Worm (Caenorhabditis elegans): ENCODE measurements around the gene C24F3.2.

The C24F3.2 gene

DNA sequence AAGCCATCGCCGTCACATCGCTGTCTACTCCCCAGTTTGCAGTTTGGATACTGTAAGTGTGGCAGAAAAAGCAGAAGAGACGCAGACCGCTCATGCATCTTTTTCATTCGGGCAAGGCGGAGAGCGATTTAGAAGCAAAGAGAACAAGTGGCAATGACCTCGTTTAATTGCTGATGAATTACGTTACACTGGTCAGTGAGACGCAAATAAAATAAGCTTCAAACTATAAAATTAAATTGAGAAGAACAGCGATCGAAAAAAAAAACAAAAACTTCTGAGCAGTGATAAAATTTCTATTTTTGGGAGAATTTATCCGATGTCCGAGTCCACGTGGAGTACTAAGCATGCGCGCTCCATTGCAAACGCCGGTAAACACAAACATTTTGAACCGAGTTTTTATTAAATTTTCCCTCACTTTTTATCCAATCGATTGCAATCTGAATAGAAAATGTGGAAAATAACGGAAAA lies at the start of gene C24F3.2:
TSS of gene C24F3.2 (plus strand) at position 418 of the 468 bp plus-strand sequence.
- TF ChIP-seq unc-55 (GFP tag; optimal IDR thresholded peaks at IDR 0.05): peak; percentile 43
- TF ChIP-seq ama-1 (optimal IDR thresholded peaks at IDR 0.05): peak; percentile 24
- TF ChIP-seq nhr-25 (tag; optimal IDR thresholded peaks at IDR 0.05): no peak
- TF ChIP-seq fos-1 (tag; optimal IDR thresholded peaks at IDR 0.05): peak; percentile 55
- TF ChIP-seq sma-3 (GFP tag; optimal IDR thresholded peaks at IDR 0.05): peak; percentile 72
- TF ChIP-seq nhr-129 (tag; optimal IDR thresholded peaks at IDR 0.05): peak; percentile 89
- peak; percentile 5 for TF ChIP-seq Y55F3AM.14 (GFP tag; optimal IDR thresholded peaks at IDR 0.05)
- TF ChIP-seq nhr-23 (tag; optimal IDR thresholded peaks at IDR 0.05): no peak
- TF ChIP-seq nhr-10 (tag; optimal IDR thresholded peaks at IDR 0.05): no peak
- no peak for TF ChIP-seq R02D3.7 (tag; optimal IDR thresholded peaks at IDR 0.05)
- peak; percentile 16 to 37 for TF ChIP-seq mdl-1 (tag; optimal IDR thresholded peaks at IDR 0.05)
- no peak for TF ChIP-seq skn-1 (tag; optimal IDR thresholded peaks at IDR 0.05)
- no peak for TF ChIP-seq ZK546.5 (tag; optimal IDR thresholded peaks at IDR 0.05)
- TF ChIP-seq egl-27 (tag; optimal IDR thresholded peaks at IDR 0.05): peak; percentile 11
- TF ChIP-seq nhr-21 (tag; optimal IDR thresholded peaks at IDR 0.05): peak; percentile 45
- TF ChIP-seq zag-1 (tag; optimal IDR thresholded peaks at IDR 0.05): no peak
- no peak for TF ChIP-seq snpc-4 (tag; optimal IDR thresholded peaks at IDR 0.05)
- peak; percentile 52 for TF ChIP-seq gmeb-1 (tag; optimal IDR thresholded peaks at IDR 0.05)
- no peak for TF ChIP-seq nhr-11 (tag; optimal IDR thresholded peaks at IDR 0.05)
- no peak for TF ChIP-seq mbf-1 (tag; optimal IDR thresholded peaks at IDR 0.05)
- TF ChIP-seq lin-11 (tag; optimal IDR thresholded peaks at IDR 0.05): no peak
- TF ChIP-seq unc-39 (tag; optimal IDR thresholded peaks at IDR 0.05): no peak
- no peak for TF ChIP-seq nhr-12 (tag; optimal IDR thresholded peaks at IDR 0.05)
- no peak for TF ChIP-seq nhr-237 (tag; optimal IDR thresholded peaks at IDR 0.05)
- TF ChIP-seq lin-13 (GFP tag; optimal IDR thresholded peaks at IDR 0.05): peak; percentile 0
- TF ChIP-seq elt-3 (tag; optimal IDR thresholded peaks at IDR 0.05): no peak
- no peak for TF ChIP-seq alr-1 (tag; optimal IDR thresholded peaks at IDR 0.05)
- no peak for TF ChIP-seq ztf-1 (GFP tag; conservative IDR thresholded peaks at IDR 0.05)
- peak; percentile 14 for TF ChIP-seq ztf-4 (tag; optimal IDR thresholded peaks at IDR 0.05)
- no peak for TF ChIP-seq nhr-6 (tag; optimal IDR thresholded peaks at IDR 0.05)
- TF ChIP-seq ceh-16 (tag; optimal IDR thresholded peaks at IDR 0.05): no peak
- TF ChIP-seq F13H6.1 (tag; optimal IDR thresholded peaks at IDR 0.05): peak; percentile 80
- TF ChIP-seq sma-9 (GFP tag; optimal IDR thresholded peaks at IDR 0.05): peak; percentile 39
- TF ChIP-seq sma-9 (tag; optimal IDR thresholded peaks at IDR 0.05): no peak
- peak; percentile 79 to 97 for TF ChIP-seq lsy-2 (tag; optimal IDR thresholded peaks at IDR 0.05)
- no peak for TF ChIP-seq lin-39 (tag; optimal IDR thresholded peaks at IDR 0.05)
- no peak for TF ChIP-seq unc-62 (GFP tag; optimal IDR thresholded peaks at IDR 0.05)
- TF ChIP-seq dmd-4 (tag; optimal IDR thresholded peaks at IDR 0.05): no peak
- no peak for TF ChIP-seq ztf-11 (tag; optimal IDR thresholded peaks at IDR 0.05)
- TF ChIP-seq aly-2 (tag; optimal IDR thresholded peaks at IDR 0.05): no peak
- no peak for TF ChIP-seq nhr-77 (tag; optimal IDR thresholded peaks at IDR 0.05)
- peak; percentile 81 for TF ChIP-seq C34F6.9 (tag; optimal IDR thresholded peaks at IDR 0.05)
- no peak for TF ChIP-seq blmp-1 (tag; optimal IDR thresholded peaks at IDR 0.05; ENCODE audit: insufficient read depth)
- TF ChIP-seq mab-5 (tag; optimal IDR thresholded peaks at IDR 0.05): no peak
- TF ChIP-seq elt-1 (tag; optimal IDR thresholded peaks at IDR 0.05): no peak
- no peak for TF ChIP-seq ceh-82 (tag; optimal IDR thresholded peaks at IDR 0.05)
- peak; percentile 65 for TF ChIP-seq sem-4 (tag; optimal IDR thresholded peaks at IDR 0.05)
- TF ChIP-seq peb-1 (tag; optimal IDR thresholded peaks at IDR 0.05): no peak
- no peak for TF ChIP-seq crh-2 (tag; optimal IDR thresholded peaks at IDR 0.05)
